Worm (Caenorhabditis elegans) whole organism, young adult: ENCODE data around the gene rei-2.

Source experiments
- B0336.3 ChIP-seq: fragments of 200-800 bp; sonication (Bioruptor generic); IDR thresholded peaks from 2 replicates; pipeline ENCODE4 v1.3.6; 2022; ENCODE audit warnings: missing genetic modification characterization, missing compliant biosample characterization
- F10E7.11 ChIP-seq: sonication (generic microtip); optimal IDR thresholded peaks from 2 replicates; lab custom pipeline; 2017; ENCODE audit warnings: mild to moderate bottlenecking, missing genetic modification characterization, moderate library complexity, missing compliant biosample characterization
- F22D6.2 ChIP-seq: sonication (generic microtip); optimal IDR thresholded peaks from 2 replicates; lab custom pipeline; 2016; ENCODE audit warnings: mild to moderate bottlenecking, missing genetic modification characterization, missing compliant biosample characterization
- F23B12.7 ChIP-seq: sonication (generic microtip); optimal IDR thresholded peaks from 2 replicates; lab custom pipeline; 2017; ENCODE audit warnings: missing genetic modification characterization, mild to moderate bottlenecking, missing compliant biosample characterization, antibody characterized with exemption, moderate library complexity; ENCODE audit not compliant: insufficient read depth
- F49E8.2 ChIP-seq: sonication (generic microtip); optimal IDR thresholded peaks from 3 replicates; lab custom pipeline; 2017; ENCODE audit warnings: missing genetic modification characterization, mild to moderate bottlenecking, missing compliant biosample characterization, antibody characterized with exemption, moderate library complexity; ENCODE audit not compliant: insufficient read depth
- F55B11.4 ChIP-seq: sonication (generic microtip); optimal IDR thresholded peaks from 2 replicates; lab custom pipeline; 2016; ENCODE audit warnings: missing compliant biosample characterization, missing genetic modification characterization, borderline replicate concordance; ENCODE audit not compliant: insufficient read depth
- T26A5.8 ChIP-seq: sonication (generic microtip); optimal IDR thresholded peaks from 2 replicates; lab custom pipeline; 2016; ENCODE audit warnings: missing genetic modification characterization, missing compliant biosample characterization
- Y53F4B.3 ChIP-seq: fragments of 200-800 bp; sonication (Bioruptor generic); IDR thresholded peaks from 2 replicates; pipeline ENCODE4 v1.3.6; 2022; ENCODE audit warnings: missing genetic modification reagents, missing genetic modification characterization, missing compliant biosample characterization
- atf-7 ChIP-seq: sonication (generic microtip); optimal IDR thresholded peaks from 2 replicates; lab custom pipeline; 2017; ENCODE audit warnings: mild to moderate bottlenecking, missing genetic modification characterization, missing compliant biosample characterization
- attf-6 ChIP-seq: fragments of 200-800 bp; sonication (Bioruptor generic); IDR thresholded peaks from 2 replicates; pipeline ENCODE4 v1.3.6; 2022; ENCODE audit warnings: missing genetic modification reagents, missing genetic modification characterization, missing compliant biosample characterization
- bed-2 ChIP-seq: fragments of 200-800 bp; sonication (Bioruptor generic); IDR thresholded peaks from 2 replicates; pipeline ENCODE4 v1.3.6; 2022; ENCODE audit warnings: missing genetic modification reagents, missing genetic modification characterization, missing compliant biosample characterization
- ccch-3 ChIP-seq: fragments of 200-800 bp; sonication (Bioruptor generic); optimal IDR thresholded peaks from 2 replicates; lab custom pipeline; 2018; ENCODE audit warnings: mild to moderate bottlenecking, missing genetic modification characterization, missing compliant biosample characterization
- die-1 ChIP-seq: sonication (generic microtip); optimal IDR thresholded peaks from 2 replicates; lab custom pipeline; 2016; ENCODE audit warnings: missing genotype, mild to moderate bottlenecking, missing genetic modification characterization, missing compliant biosample characterization
- dpff-1 ChIP-seq: sonication (generic microtip); optimal IDR thresholded peaks from 2 replicates; lab custom pipeline; 2017; ENCODE audit warnings: mild to moderate bottlenecking, missing genetic modification characterization, missing compliant biosample characterization
- dpl-1 ChIP-seq: fragments of 150-350 bp; optimal IDR thresholded peaks from 2 replicates; lab custom pipeline; 2014; ENCODE audit warnings: missing biosample characterization, missing genetic modification reagents, missing genetic modification characterization
- egl-18 ChIP-seq: fragments of 200-800 bp; sonication (Bioruptor generic); IDR thresholded peaks from 2 replicates; pipeline ENCODE4 v1.3.6; 2022; ENCODE audit warnings: missing genetic modification reagents, missing genetic modification characterization, missing compliant biosample characterization
- egl-44 ChIP-seq: fragments of 200-800 bp; sonication (Bioruptor generic); IDR thresholded peaks from 2 replicates; pipeline ENCODE4 v1.3.6; 2022; ENCODE audit warnings: missing genetic modification reagents, missing genetic modification characterization, missing compliant biosample characterization
- egrh-3 ChIP-seq: fragments of 200-800 bp; sonication (Bioruptor generic); IDR thresholded peaks from 2 replicates; pipeline ENCODE4 v1.3.6; 2022; ENCODE audit warnings: missing genetic modification reagents, missing genetic modification characterization, missing compliant biosample characterization
- hlh-12 ChIP-seq: sonication (generic microtip); optimal IDR thresholded peaks from 2 replicates; lab custom pipeline; 2016; ENCODE audit warnings: missing genetic modification characterization, missing compliant biosample characterization
- hlh-26 ChIP-seq: fragments of 200-800 bp; sonication (Bioruptor generic); conservative IDR thresholded peaks from 2 replicates; pipeline ENCODE4 v1.3.6; 2022; ENCODE audit warnings: missing genetic modification reagents, missing genetic modification characterization, missing compliant biosample characterization
- hmg-20 ChIP-seq: fragments of 200-800 bp; sonication (Bioruptor generic); IDR thresholded peaks from 2 replicates; pipeline ENCODE4 v1.3.6; 2022; ENCODE audit warnings: missing genetic modification reagents, missing genetic modification characterization, missing compliant biosample characterization
- hrde-1 ChIP-seq: sonication (generic microtip); optimal IDR thresholded peaks from 2 replicates; lab custom pipeline; 2016; ENCODE audit warnings: missing genetic modification characterization, mild to moderate bottlenecking, missing compliant biosample characterization, moderate library complexity, missing genotype, missing genetic modification reagents, borderline replicate concordance
- lin-26 ChIP-seq: fragments of 200-800 bp; sonication (Bioruptor generic); IDR thresholded peaks from 2 replicates; pipeline ENCODE4 v1.3.6; 2022; ENCODE audit warnings: missing genetic modification reagents, missing genetic modification characterization, missing compliant biosample characterization
- lin-40 ChIP-seq: sonication (generic microtip); optimal IDR thresholded peaks from 2 replicates; lab custom pipeline; 2016; ENCODE audit warnings: missing genetic modification characterization, mild to moderate bottlenecking, missing compliant biosample characterization, missing genotype, missing genetic modification reagents
- lsl-1 ChIP-seq: fragments of 200-800 bp; sonication (Bioruptor generic); optimal IDR thresholded peaks from 2 replicates; lab custom pipeline; 2018; ENCODE audit warnings: mild to moderate bottlenecking, missing genetic modification characterization, moderate library complexity, missing compliant biosample characterization
- mcd-1 ChIP-seq: fragments of 200-800 bp; sonication (Bioruptor generic); IDR thresholded peaks from 2 replicates; pipeline ENCODE4 v1.3.6; 2022; ENCODE audit warnings: missing genetic modification reagents, missing genetic modification characterization, missing compliant biosample characterization
- mes-4 ChIP-seq: sonication (generic microtip); optimal IDR thresholded peaks from 2 replicates; lab custom pipeline; 2016; ENCODE audit warnings: missing genotype, missing genetic modification characterization, missing compliant biosample characterization
- nfyb-1 ChIP-seq: fragments of 200-800 bp; sonication (Bioruptor generic); IDR thresholded peaks from 2 replicates; pipeline ENCODE4 v1.3.6; 2022; ENCODE audit warnings: missing genetic modification reagents, missing genetic modification characterization, missing compliant biosample characterization
- nhr-179 ChIP-seq: sonication (generic microtip); optimal IDR thresholded peaks from 2 replicates; lab custom pipeline; 2016; ENCODE audit warnings: mild to moderate bottlenecking, missing genetic modification characterization, missing compliant biosample characterization
- nhr-90 ChIP-seq: sonication (generic microtip); optimal IDR thresholded peaks from 2 replicates; lab custom pipeline; 2016; ENCODE audit warnings: missing genotype, mild to moderate bottlenecking, missing genetic modification characterization, missing compliant biosample characterization
- rec-8 ChIP-seq, 2 experiments: sonication (generic microtip); optimal IDR thresholded peaks; 2 replicates each; lab custom pipeline; 2016; ENCODE audit warnings: mild to moderate bottlenecking in 2 of 2, missing genetic modification characterization in 2 of 2, missing genetic modification reagents in 2 of 2, missing genotype in 2 of 2, missing biosample characterization in 1 of 2, missing compliant biosample characterization in 1 of 2, moderate library complexity in 1 of 2
- repo-1 ChIP-seq: sonication (generic microtip); optimal IDR thresholded peaks from 2 replicates; lab custom pipeline; 2017; ENCODE audit warnings: mild to moderate bottlenecking, missing genetic modification characterization, missing compliant biosample characterization
- snpc-1.1 ChIP-seq: sonication (generic microtip); optimal IDR thresholded peaks from 2 replicates; lab custom pipeline; 2017; ENCODE audit warnings: missing genetic modification characterization, mild to moderate bottlenecking, missing compliant biosample characterization, antibody characterized with exemption, moderate library complexity, missing genotype, missing genetic modification reagents; ENCODE audit not compliant: insufficient read depth
- snpc-3.4 ChIP-seq: sonication (generic microtip); optimal IDR thresholded peaks from 2 replicates; lab custom pipeline; 2017; ENCODE audit warnings: missing genetic modification characterization, mild to moderate bottlenecking, missing compliant biosample characterization, antibody characterized with exemption, moderate library complexity, missing genotype, missing genetic modification reagents
- somi-1 ChIP-seq: fragments of 200-800 bp; sonication (Bioruptor generic); optimal IDR thresholded peaks from 2 replicates; lab custom pipeline; 2018; ENCODE audit warnings: mild to moderate bottlenecking, missing genetic modification characterization, missing compliant biosample characterization
- ztf-18 ChIP-seq: sonication (generic microtip); optimal IDR thresholded peaks from 2 replicates; lab custom pipeline; 2016; ENCODE audit warnings: missing genotype, mild to moderate bottlenecking, missing genetic modification characterization, missing compliant biosample characterization
- ztf-26 ChIP-seq: sonication (generic microtip); optimal IDR thresholded peaks from 2 replicates; lab custom pipeline; 2017; ENCODE audit warnings: missing genetic modification characterization, missing compliant biosample characterization

Gene rei-2

DNA sequence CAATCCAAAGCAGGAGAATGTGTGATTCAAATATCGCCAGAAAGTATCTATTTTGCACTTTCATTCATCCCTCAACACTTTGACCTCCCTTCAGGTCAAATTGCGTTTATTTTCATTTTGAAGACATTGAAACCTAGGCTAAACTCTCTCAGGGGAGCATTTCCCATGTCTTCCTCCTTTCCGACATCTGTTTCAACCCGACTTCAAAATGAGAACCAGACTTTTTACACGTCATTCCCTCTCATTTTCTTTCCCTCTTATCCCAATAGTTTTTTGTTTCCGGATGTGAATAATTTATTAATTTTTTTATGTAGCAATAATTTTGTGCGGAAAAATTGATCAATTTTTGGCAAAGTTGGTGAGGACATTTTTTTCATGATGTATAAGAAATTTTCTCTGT, 35.0 kb downstream of the rei-2 start:
- no peak for TF ChIP-seq die-1 (tag; lab: Kevin White, UChicago)
- no peak for TF ChIP-seq F23B12.7 (tag; lab: Kevin White, UChicago)
- TF ChIP-seq egl-18 (GFP tag; lab: Robert Waterston, UW) = no peak
- TF ChIP-seq mcd-1 (GFP tag; lab: Robert Waterston, UW) = no peak
- TF ChIP-seq egl-44 = no peak
- no peak for TF ChIP-seq hlh-26 (GFP tag; lab: Robert Waterston, UW)
- no peak for TF ChIP-seq atf-7 (tag; lab: Kevin White, UChicago)
- TF ChIP-seq hmg-20 (GFP tag; lab: Robert Waterston, UW) = no peak
- no peak for TF ChIP-seq F49E8.2 (tag; lab: Kevin White, UChicago)
- no peak for TF ChIP-seq F10E7.11
- TF ChIP-seq mes-4 (tag; lab: Kevin White, UChicago) = no peak
- no peak for TF ChIP-seq repo-1 (tag; lab: Kevin White, UChicago)
- no peak for TF ChIP-seq hrde-1 (tag; lab: Kevin White, UChicago)
- no peak for TF ChIP-seq B0336.3 (GFP tag; lab: Robert Waterston, UW)
- TF ChIP-seq nfyb-1 = no peak
- no peak for TF ChIP-seq somi-1
- no peak for TF ChIP-seq rec-8 (tag; optimal IDR thresholded peaks at IDR 0.05; lab: Kevin White, UChicago)
- TF ChIP-seq bed-2 = no peak
- no peak for TF ChIP-seq lin-26
- no peak for TF ChIP-seq Y53F4B.3

DNA sequence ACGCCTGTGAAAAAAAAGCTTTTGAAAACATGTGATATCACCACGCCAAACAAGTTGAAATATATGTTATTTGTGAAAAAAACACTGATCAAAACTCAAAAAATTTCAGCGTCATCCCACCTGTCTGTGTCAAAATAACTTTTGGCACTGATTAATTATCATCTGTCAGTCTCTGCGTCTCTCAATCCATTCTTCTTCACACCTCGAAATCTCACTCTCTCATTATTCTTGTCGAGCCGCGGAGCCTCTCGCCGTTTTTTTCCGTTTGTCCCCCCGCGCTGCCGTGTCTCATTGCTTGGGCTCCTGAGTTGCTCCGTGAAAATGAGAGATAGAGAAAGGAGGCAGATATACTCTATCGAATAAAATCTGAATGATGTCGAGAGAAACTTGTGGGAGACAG, 36.9 kb downstream of the rei-2 start:
- TF ChIP-seq F22D6.2 (tag; lab: Kevin White, UChicago) (no peak), hlh-12 (tag; lab: Kevin White, UChicago) (no peak), T26A5.8 (tag; lab: Kevin White, UChicago) (no peak), mes-4 (tag; lab: Kevin White, UChicago) (no peak), ztf-26 (tag; lab: Kevin White, UChicago) (no peak), egrh-3 (GFP tag; lab: Robert Waterston, UW) (no peak), nhr-179 (tag; lab: Kevin White, UChicago) (no peak), snpc-3.4 (tag; lab: Kevin White, UChicago) (no peak), snpc-1.1 (tag; lab: Kevin White, UChicago) (no peak), F55B11.4 (no peak), dpl-1 (no peak), attf-6 (GFP tag; lab: Robert Waterston, UW) (no peak), lin-40 (tag; lab: Kevin White, UChicago) (no peak), nhr-90 (tag; lab: Kevin White, UChicago) (no peak), dpff-1 (tag; lab: Kevin White, UChicago) (no peak), egl-44 (no peak), lsl-1 (GFP tag; lab: Kevin White, UChicago) (no peak), ztf-18 (tag; lab: Kevin White, UChicago) (no peak), F49E8.2 (tag; lab: Kevin White, UChicago) (no peak), ccch-3 (GFP tag; lab: Kevin White, UChicago) (no peak)
